Worm (Caenorhabditis elegans) whole organism, young adult: ENCODE measurements around the gene srlf-24.

ENCODE experiments used
- B0019.2 ChIP-seq: fragments of 200-800 bp; sonication (Bioruptor generic); conservative IDR thresholded peaks from 2 replicates; pipeline ENCODE4 v1.3.6; 2022; ENCODE audit warnings: missing genetic modification reagents, missing genetic modification characterization, missing compliant biosample characterization
- B0035.1 ChIP-seq: sonication (generic microtip); optimal IDR thresholded peaks from 2 replicates; lab custom pipeline; 2016; ENCODE audit warnings: missing genetic modification characterization, mild to moderate bottlenecking, missing compliant biosample characterization, missing genotype, missing genetic modification reagents
- B0261.1 ChIP-seq: sonication (generic microtip); optimal IDR thresholded peaks from 2 replicates; lab custom pipeline; 2016; ENCODE audit warnings: mild to moderate bottlenecking, missing genetic modification characterization, moderate library complexity, missing compliant biosample characterization
- F22D6.2 ChIP-seq: sonication (generic microtip); optimal IDR thresholded peaks from 2 replicates; lab custom pipeline; 2016; ENCODE audit warnings: mild to moderate bottlenecking, missing genetic modification characterization, missing compliant biosample characterization
- F23B12.7 ChIP-seq: sonication (generic microtip); optimal IDR thresholded peaks from 2 replicates; lab custom pipeline; 2017; ENCODE audit warnings: missing genetic modification characterization, mild to moderate bottlenecking, missing compliant biosample characterization, antibody characterized with exemption, moderate library complexity; ENCODE audit not compliant: insufficient read depth
- F39B2.1 ChIP-seq: fragments of 200-800 bp; sonication (Bioruptor generic); IDR thresholded peaks from 2 replicates; pipeline ENCODE4 v1.3.6; 2022; ENCODE audit warnings: missing genetic modification reagents, missing genetic modification characterization, missing compliant biosample characterization
- F49E8.2 ChIP-seq: sonication (generic microtip); optimal IDR thresholded peaks from 3 replicates; lab custom pipeline; 2017; ENCODE audit warnings: missing genetic modification characterization, mild to moderate bottlenecking, missing compliant biosample characterization, antibody characterized with exemption, moderate library complexity; ENCODE audit not compliant: insufficient read depth
- F52B5.7 ChIP-seq: sonication (generic microtip); optimal IDR thresholded peaks from 2 replicates; lab custom pipeline; 2016; ENCODE audit warnings: mild to moderate bottlenecking, missing genetic modification characterization, missing compliant biosample characterization
- F55B11.4 ChIP-seq: sonication (generic microtip); optimal IDR thresholded peaks from 2 replicates; lab custom pipeline; 2016; ENCODE audit warnings: missing compliant biosample characterization, missing genetic modification characterization, borderline replicate concordance; ENCODE audit not compliant: insufficient read depth
- F57C9.4 ChIP-seq: sonication (generic microtip); optimal IDR thresholded peaks from 2 replicates; lab custom pipeline; 2017; ENCODE audit warnings: mild to moderate bottlenecking, missing genetic modification characterization, missing compliant biosample characterization
- K11D2.4 ChIP-seq: fragments of 200-800 bp; sonication (Bioruptor generic); IDR thresholded peaks from 2 replicates; pipeline ENCODE4 v1.3.6; 2022; ENCODE audit warnings: missing genetic modification reagents, missing genetic modification characterization, missing compliant biosample characterization
- K12H6.12 ChIP-seq: fragments of 200-800 bp; sonication (Bioruptor generic); optimal IDR thresholded peaks from 2 replicates; lab custom pipeline; 2018; ENCODE audit warnings: mild to moderate bottlenecking, missing genetic modification characterization, missing compliant biosample characterization
- Y56A3A.18 ChIP-seq: fragments of 200-800 bp; sonication (Bioruptor generic); IDR thresholded peaks from 2 replicates; pipeline ENCODE4 v1.3.6; 2022; ENCODE audit warnings: missing genetic modification reagents, missing genetic modification characterization, missing compliant biosample characterization
- Y79H2A.3 ChIP-seq: fragments of 200-800 bp; sonication (Bioruptor generic); conservative IDR thresholded peaks from 2 replicates; pipeline ENCODE4 v1.3.6; 2022; ENCODE audit warnings: missing genetic modification reagents, missing genetic modification characterization, missing compliant biosample characterization
- Y95B8A.8 ChIP-seq: fragments of 200-800 bp; sonication (Bioruptor generic); IDR thresholded peaks from 2 replicates; pipeline ENCODE4 v1.3.6; 2022; ENCODE audit warnings: missing genetic modification reagents, missing genetic modification characterization, missing compliant biosample characterization
- akir-1 ChIP-seq: fragments of 200-800 bp; sonication (Bioruptor generic); optimal IDR thresholded peaks from 2 replicates; lab custom pipeline; 2018; ENCODE audit warnings: mild to moderate bottlenecking, missing genetic modification characterization, moderate library complexity, missing compliant biosample characterization
- ama-1 ChIP-seq, 3 experiments: fragments of 150-350 bp in 1 of 3; sonication (generic microtip) in 2 of 3; optimal IDR thresholded peaks; 2 replicates each; lab custom pipeline; 2014 to 2018; ENCODE audit warnings: missing biosample characterization in 2 of 3, missing genetic modification characterization in 2 of 3, missing genetic modification reagents in 2 of 3
- aptf-2 ChIP-seq: fragments of 200-800 bp; sonication (Bioruptor generic); conservative IDR thresholded peaks from 2 replicates; pipeline ENCODE4 v1.3.6; 2022; ENCODE audit warnings: missing genetic modification reagents, missing genetic modification characterization, missing compliant biosample characterization
- aptf-3 ChIP-seq: fragments of 200-800 bp; sonication (Bioruptor generic); IDR thresholded peaks from 2 replicates; pipeline ENCODE4 v1.3.6; 2022; ENCODE audit warnings: missing genetic modification characterization, missing compliant biosample characterization
- atf-7 ChIP-seq: sonication (generic microtip); optimal IDR thresholded peaks from 2 replicates; lab custom pipeline; 2017; ENCODE audit warnings: mild to moderate bottlenecking, missing genetic modification characterization, missing compliant biosample characterization
- attf-6 ChIP-seq: fragments of 200-800 bp; sonication (Bioruptor generic); IDR thresholded peaks from 2 replicates; pipeline ENCODE4 v1.3.6; 2022; ENCODE audit warnings: missing genetic modification reagents, missing genetic modification characterization, missing compliant biosample characterization
- bed-2 ChIP-seq: fragments of 200-800 bp; sonication (Bioruptor generic); IDR thresholded peaks from 2 replicates; pipeline ENCODE4 v1.3.6; 2022; ENCODE audit warnings: missing genetic modification reagents, missing genetic modification characterization, missing compliant biosample characterization
- ceh-27 ChIP-seq: fragments of 200-800 bp; sonication (Bioruptor generic); optimal IDR thresholded peaks from 2 replicates; lab custom pipeline; 2018; ENCODE audit warnings: mild to moderate bottlenecking, missing genetic modification characterization, moderate library complexity, missing compliant biosample characterization
- ceh-58 ChIP-seq: fragments of 200-800 bp; sonication (Bioruptor generic); IDR thresholded peaks from 2 replicates; pipeline ENCODE4 v1.3.6; 2022; ENCODE audit warnings: missing genetic modification characterization, missing compliant biosample characterization
- ceh-79 ChIP-seq: sonication (generic microtip); optimal IDR thresholded peaks from 2 replicates; lab custom pipeline; 2017; ENCODE audit warnings: mild to moderate bottlenecking, missing genetic modification characterization, missing compliant biosample characterization
- die-1 ChIP-seq: sonication (generic microtip); optimal IDR thresholded peaks from 2 replicates; lab custom pipeline; 2016; ENCODE audit warnings: missing genotype, mild to moderate bottlenecking, missing genetic modification characterization, missing compliant biosample characterization
- dpl-1 ChIP-seq: fragments of 150-350 bp; optimal IDR thresholded peaks from 2 replicates; lab custom pipeline; 2014; ENCODE audit warnings: missing biosample characterization, missing genetic modification reagents, missing genetic modification characterization
- efl-1 ChIP-seq: fragments of 150-350 bp; optimal IDR thresholded peaks from 2 replicates; lab custom pipeline; 2014; ENCODE audit warnings: missing biosample characterization, missing genetic modification reagents, missing genetic modification characterization
- ets-4 ChIP-seq: fragments of 200-800 bp; sonication (Bioruptor generic); optimal IDR thresholded peaks from 2 replicates; lab custom pipeline; 2018; ENCODE audit warnings: mild to moderate bottlenecking, missing genetic modification characterization, missing compliant biosample characterization
- hlh-12 ChIP-seq: sonication (generic microtip); optimal IDR thresholded peaks from 2 replicates; lab custom pipeline; 2016; ENCODE audit warnings: missing genetic modification characterization, missing compliant biosample characterization
- lin-26 ChIP-seq: fragments of 200-800 bp; sonication (Bioruptor generic); IDR thresholded peaks from 2 replicates; pipeline ENCODE4 v1.3.6; 2022; ENCODE audit warnings: missing genetic modification reagents, missing genetic modification characterization, missing compliant biosample characterization
- madf-10 ChIP-seq: sonication (generic microtip); optimal IDR thresholded peaks from 2 replicates; lab custom pipeline; 2016; ENCODE audit warnings: mild to moderate bottlenecking, missing genetic modification characterization, missing compliant biosample characterization
- madf-3 ChIP-seq: fragments of 200-800 bp; sonication (Bioruptor generic); IDR thresholded peaks from 2 replicates; pipeline ENCODE4 v1.3.6; 2022; ENCODE audit warnings: missing genetic modification reagents, missing genetic modification characterization, missing compliant biosample characterization
- mcd-1 ChIP-seq: fragments of 200-800 bp; sonication (Bioruptor generic); IDR thresholded peaks from 2 replicates; pipeline ENCODE4 v1.3.6; 2022; ENCODE audit warnings: missing genetic modification reagents, missing genetic modification characterization, missing compliant biosample characterization
- mes-4 ChIP-seq: sonication (generic microtip); optimal IDR thresholded peaks from 2 replicates; lab custom pipeline; 2016; ENCODE audit warnings: missing genotype, missing genetic modification characterization, missing compliant biosample characterization
- nhr-80 ChIP-seq: sonication (generic microtip); optimal IDR thresholded peaks from 2 replicates; lab custom pipeline; 2016; ENCODE audit warnings: missing genetic modification characterization, missing compliant biosample characterization
- rpc-1 ChIP-seq, 2 experiments: fragments of 150-350 bp in 1 of 2; sonication (generic microtip) in 1 of 2; optimal IDR thresholded peaks; 2 replicates each; lab custom pipeline; 2014 to 2018; ENCODE audit warnings: missing biosample characterization in 1 of 2, missing genetic modification characterization in 1 of 2, missing genetic modification reagents in 1 of 2, missing genotype in 1 of 2
- snpc-1.1 ChIP-seq: sonication (generic microtip); optimal IDR thresholded peaks from 2 replicates; lab custom pipeline; 2017; ENCODE audit warnings: missing genetic modification characterization, mild to moderate bottlenecking, missing compliant biosample characterization, antibody characterized with exemption, moderate library complexity, missing genotype, missing genetic modification reagents; ENCODE audit not compliant: insufficient read depth
- snpc-3.4 ChIP-seq: sonication (generic microtip); optimal IDR thresholded peaks from 2 replicates; lab custom pipeline; 2017; ENCODE audit warnings: missing genetic modification characterization, mild to moderate bottlenecking, missing compliant biosample characterization, antibody characterized with exemption, moderate library complexity, missing genotype, missing genetic modification reagents
- somi-1 ChIP-seq: fragments of 200-800 bp; sonication (Bioruptor generic); optimal IDR thresholded peaks from 2 replicates; lab custom pipeline; 2018; ENCODE audit warnings: mild to moderate bottlenecking, missing genetic modification characterization, missing compliant biosample characterization
- xnd-1 ChIP-seq: sonication (generic microtip); optimal IDR thresholded peaks from 2 replicates; lab custom pipeline; 2016; ENCODE audit warnings: missing genotype, missing genetic modification reagents, missing genetic modification characterization, missing compliant biosample characterization
- zfh-2 ChIP-seq: fragments of 200-800 bp; sonication (Bioruptor generic); conservative IDR thresholded peaks from 2 replicates; pipeline ENCODE4 v1.3.6; 2022; ENCODE audit warnings: missing genetic modification reagents, missing genetic modification characterization, missing compliant biosample characterization
- zim-3 ChIP-seq: sonication (generic microtip); optimal IDR thresholded peaks from 2 replicates; lab custom pipeline; 2017; ENCODE audit warnings: mild to moderate bottlenecking, missing genetic modification characterization, moderate library complexity, missing compliant biosample characterization
- ztf-26 ChIP-seq: sonication (generic microtip); optimal IDR thresholded peaks from 2 replicates; lab custom pipeline; 2017; ENCODE audit warnings: missing genetic modification characterization, missing compliant biosample characterization
- ztf-28 ChIP-seq: fragments of 200-800 bp; sonication (Bioruptor generic); IDR thresholded peaks from 2 replicates; pipeline ENCODE4 v1.3.6; 2022; ENCODE audit warnings: missing genetic modification reagents, missing genetic modification characterization, missing compliant biosample characterization

The srlf-24 gene

DNA sequence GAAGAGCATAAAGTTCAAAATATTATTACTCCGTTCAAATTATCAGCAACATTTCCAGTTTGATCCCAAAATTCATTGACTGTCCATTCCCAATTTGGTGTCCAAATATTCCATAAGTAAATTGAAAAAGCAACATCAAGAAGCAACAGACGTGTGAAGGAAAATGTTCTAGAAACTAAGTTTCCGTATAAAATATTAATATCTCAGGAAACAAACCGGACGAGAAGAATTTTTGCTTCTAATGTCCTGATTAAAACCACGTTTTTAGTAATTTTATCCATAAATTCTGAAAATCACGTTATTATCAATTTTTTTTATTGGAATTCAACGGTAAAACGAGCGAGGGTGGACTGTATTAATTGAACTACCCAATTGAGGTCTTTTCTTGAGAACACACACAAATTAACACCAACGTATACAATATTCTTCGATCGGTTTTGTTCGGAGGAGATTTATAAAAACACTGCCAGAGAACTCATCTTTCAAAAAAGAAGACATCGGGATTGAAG lies 41.4 kb upstream of the srlf-24 start, which contains the start of gene pigq-1 (continued):
- TF ChIP-seq aptf-3 (GFP tag; lab: Robert Waterston, UW) (no peak), K12H6.12 (no peak), zfh-2 (GFP tag; lab: Robert Waterston, UW) (no peak), mcd-1 (GFP tag; lab: Robert Waterston, UW) (no peak), aptf-2 (GFP tag; lab: Robert Waterston, UW) (no peak), snpc-1.1 (tag; lab: Kevin White, UChicago) (peak; percentile 51), mes-4 (tag; lab: Kevin White, UChicago) (no peak), die-1 (tag; lab: Kevin White, UChicago) (peak; percentile 61), bed-2 (GFP tag; lab: Robert Waterston, UW) (no peak), madf-10 (peak; percentile 33)

DNA sequence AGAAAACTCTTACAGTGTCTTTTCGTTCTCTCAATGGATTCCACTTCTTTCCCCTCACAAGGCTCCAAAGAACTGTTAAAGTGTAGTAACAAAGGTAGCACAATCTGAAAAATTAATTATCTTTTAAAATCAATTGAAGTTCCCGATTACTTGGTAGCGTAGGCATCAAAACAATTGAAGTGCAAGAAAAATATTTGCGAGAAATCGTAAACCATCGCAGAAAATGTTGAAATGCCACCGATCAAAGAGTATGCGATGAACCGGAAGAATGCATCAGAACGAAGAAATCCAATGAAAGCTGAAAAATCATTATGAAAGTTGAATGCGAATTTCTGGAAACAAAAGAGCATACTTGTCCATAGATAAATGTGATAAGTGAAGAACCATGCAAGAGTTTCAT lies 40.9 kb upstream of the srlf-24 start:
- TF ChIP-seq akir-1, result no peak
- TF ChIP-seq lin-26 (GFP tag; lab: Robert Waterston, UW), result no peak
- no peak for TF ChIP-seq madf-10
- TF ChIP-seq rpc-1 (optimal IDR thresholded peaks at IDR 0.05; lab: Kevin White, UChicago), result no peak
- TF ChIP-seq rpc-1 (tag; optimal IDR thresholded peaks at IDR 0.05; lab: Kevin White, UChicago), result no peak
- TF ChIP-seq, all 124 proteins: peak for 0

DNA sequence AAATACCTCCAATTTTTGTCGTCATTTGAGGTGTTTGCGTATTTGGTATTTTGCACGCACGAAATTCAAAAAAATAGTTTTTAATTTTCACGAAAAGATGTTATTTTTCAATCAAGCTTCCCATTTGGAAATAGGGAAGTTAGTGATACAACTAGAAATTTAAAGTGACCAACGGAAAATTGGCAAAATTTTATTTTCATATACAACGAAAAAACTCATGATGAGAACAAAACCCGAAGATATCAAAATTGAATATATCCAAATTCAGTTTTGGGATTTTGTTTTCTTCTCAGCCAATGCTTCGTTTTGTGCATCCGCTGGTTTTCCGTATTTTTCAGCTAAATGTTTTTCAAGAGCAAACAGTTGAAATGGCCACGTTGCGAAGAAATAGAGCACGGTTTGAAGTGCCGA lies 40.3 kb upstream of the srlf-24 start:
- TF ChIP-seq ets-4 (GFP tag; lab: Kevin White, UChicago) (no peak), hlh-12 (tag; lab: Kevin White, UChicago) (no peak), atf-7 (peak; percentile 46), B0035.1 (peak; percentile 61), madf-3 (GFP tag; lab: Robert Waterston, UW) (0 out of 2 replicates have a peak, but pooled peaks have one; percentile 38), ceh-27 (GFP tag; lab: Kevin White, UChicago) (no peak), F39B2.1 (GFP tag; lab: Robert Waterston, UW) (no peak), ama-1 (optimal IDR thresholded peaks at IDR 0.05; lab: Kevin White, UChicago) (no peak), ama-1 (GFP tag; optimal IDR thresholded peaks at IDR 0.05; lab: Kevin White, UChicago) (peak in 1 of 2 experiments; percentile 63), Y95B8A.8 (GFP tag; lab: Robert Waterston, UW) (0 out of 2 replicates have a peak, but pooled peaks have one; percentile 50), F23B12.7 (tag; lab: Kevin White, UChicago) (no peak), K11D2.4 (GFP tag; lab: Robert Waterston, UW) (no peak), ztf-26 (tag; lab: Kevin White, UChicago) (peak; percentile 2), F52B5.7 (tag; lab: Kevin White, UChicago) (peak; percentile 84), ceh-79 (tag; lab: Kevin White, UChicago) (peak; percentile 57), somi-1 (GFP tag; lab: Kevin White, UChicago) (no peak), Y56A3A.18 (GFP tag; lab: Robert Waterston, UW) (0 out of 2 replicates have a peak, but pooled peaks have one; percentile 49), ceh-58 (no peak), zim-3 (tag; lab: Kevin White, UChicago) (peak; percentile 75), F57C9.4 (tag; lab: Kevin White, UChicago) (peak; percentile 76), B0261.1 (tag; lab: Kevin White, UChicago) (no peak), efl-1 (no peak), F22D6.2 (no peak), F55B11.4 (no peak), xnd-1 (peak; percentile 53), dpl-1 (GFP tag; lab: Kevin White, UChicago) (no peak), snpc-3.4 (tag; lab: Kevin White, UChicago) (peak; percentile 53), attf-6 (GFP tag; lab: Robert Waterston, UW) (peak; percentile 78; the same call in 1 of the 2 replicates), B0019.2 (GFP tag; lab: Robert Waterston, UW) (no peak), Y79H2A.3 (0 out of 2 replicates have a peak, but pooled peaks have one; percentile 39), nhr-80 (tag; lab: Kevin White, UChicago) (no peak), F49E8.2 (tag; lab: Kevin White, UChicago) (peak; percentile 94), ztf-28 (no peak)
